Worm (Caenorhabditis elegans) whole organism, young adult: ENCODE data around the gene glb-9.

Source experiments
- B0035.1 ChIP-seq: sonication (generic microtip); optimal IDR thresholded peaks from 2 replicates; lab custom pipeline; 2016; ENCODE audit warnings: missing genetic modification characterization, mild to moderate bottlenecking, missing compliant biosample characterization, missing genotype, missing genetic modification reagents
- D2030.7 ChIP-seq: fragments of 200-800 bp; sonication (Bioruptor generic); IDR thresholded peaks from 2 replicates; pipeline ENCODE4 v1.3.6; 2022; ENCODE audit warnings: missing genetic modification reagents, missing genetic modification characterization, missing compliant biosample characterization
- F33H1.4 ChIP-seq: fragments of 200-800 bp; sonication (Bioruptor generic); IDR thresholded peaks from 2 replicates; pipeline ENCODE4 v1.3.6; 2022; ENCODE audit warnings: missing genetic modification reagents, missing genetic modification characterization, missing compliant biosample characterization
- F39B2.1 ChIP-seq: fragments of 200-800 bp; sonication (Bioruptor generic); IDR thresholded peaks from 2 replicates; pipeline ENCODE4 v1.3.6; 2022; ENCODE audit warnings: missing genetic modification reagents, missing genetic modification characterization, missing compliant biosample characterization
- F55B11.4 ChIP-seq: sonication (generic microtip); optimal IDR thresholded peaks from 2 replicates; lab custom pipeline; 2016; ENCODE audit warnings: missing compliant biosample characterization, missing genetic modification characterization, borderline replicate concordance; ENCODE audit not compliant: insufficient read depth
- F57A8.1 ChIP-seq: fragments of 200-800 bp; sonication (Bioruptor generic); optimal IDR thresholded peaks from 2 replicates; lab custom pipeline; 2018; ENCODE audit warnings: mild to moderate bottlenecking, missing genetic modification characterization, moderate library complexity, missing compliant biosample characterization
- F57C9.4 ChIP-seq: sonication (generic microtip); optimal IDR thresholded peaks from 2 replicates; lab custom pipeline; 2017; ENCODE audit warnings: mild to moderate bottlenecking, missing genetic modification characterization, missing compliant biosample characterization
- K12H6.12 ChIP-seq: fragments of 200-800 bp; sonication (Bioruptor generic); optimal IDR thresholded peaks from 2 replicates; lab custom pipeline; 2018; ENCODE audit warnings: mild to moderate bottlenecking, missing genetic modification characterization, missing compliant biosample characterization
- Y79H2A.3 ChIP-seq: fragments of 200-800 bp; sonication (Bioruptor generic); conservative IDR thresholded peaks from 2 replicates; pipeline ENCODE4 v1.3.6; 2022; ENCODE audit warnings: missing genetic modification reagents, missing genetic modification characterization, missing compliant biosample characterization
- ZK185.1 ChIP-seq: sonication (generic microtip); optimal IDR thresholded peaks from 2 replicates; lab custom pipeline; 2016; ENCODE audit warnings: mild to moderate bottlenecking, missing genetic modification characterization, missing compliant biosample characterization; ENCODE audit not compliant: poor library complexity, severe bottlenecking
- ama-1 ChIP-seq, 3 experiments: fragments of 150-350 bp in 1 of 3; sonication (generic microtip) in 2 of 3; optimal IDR thresholded peaks; 2 replicates each; lab custom pipeline; 2014 to 2018; ENCODE audit warnings: missing biosample characterization in 2 of 3, missing genetic modification characterization in 2 of 3, missing genetic modification reagents in 2 of 3
- aptf-2 ChIP-seq: fragments of 200-800 bp; sonication (Bioruptor generic); conservative IDR thresholded peaks from 2 replicates; pipeline ENCODE4 v1.3.6; 2022; ENCODE audit warnings: missing genetic modification reagents, missing genetic modification characterization, missing compliant biosample characterization
- atf-7 ChIP-seq: sonication (generic microtip); optimal IDR thresholded peaks from 2 replicates; lab custom pipeline; 2017; ENCODE audit warnings: mild to moderate bottlenecking, missing genetic modification characterization, missing compliant biosample characterization
- bed-1 ChIP-seq: fragments of 200-800 bp; sonication (Bioruptor generic); IDR thresholded peaks from 2 replicates; pipeline ENCODE4 v1.3.6; 2022; ENCODE audit warnings: missing genetic modification reagents, missing genetic modification characterization, missing compliant biosample characterization
- ccch-3 ChIP-seq: fragments of 200-800 bp; sonication (Bioruptor generic); optimal IDR thresholded peaks from 2 replicates; lab custom pipeline; 2018; ENCODE audit warnings: mild to moderate bottlenecking, missing genetic modification characterization, missing compliant biosample characterization
- cebp-1 ChIP-seq, 2 experiments: fragments of 200-800 bp in 1 of 2; sonication (Bioruptor generic) in 1 of 2; sonication (generic microtip) in 1 of 2; IDR thresholded peaks in 1 of 2; optimal IDR thresholded peaks in 1 of 2; 2 replicates each; pipeline versions ENCODE4 v1.3.6 to Lab custom; 2017 to 2022; ENCODE audit warnings: missing compliant biosample characterization in 2 of 2, missing genetic modification characterization in 2 of 2, mild to moderate bottlenecking in 1 of 2, missing genetic modification reagents in 1 of 2, moderate library complexity in 1 of 2
- ceh-79 ChIP-seq: sonication (generic microtip); optimal IDR thresholded peaks from 2 replicates; lab custom pipeline; 2017; ENCODE audit warnings: mild to moderate bottlenecking, missing genetic modification characterization, missing compliant biosample characterization
- dpff-1 ChIP-seq: sonication (generic microtip); optimal IDR thresholded peaks from 2 replicates; lab custom pipeline; 2017; ENCODE audit warnings: mild to moderate bottlenecking, missing genetic modification characterization, missing compliant biosample characterization
- efl-1 ChIP-seq: fragments of 150-350 bp; optimal IDR thresholded peaks from 2 replicates; lab custom pipeline; 2014; ENCODE audit warnings: missing biosample characterization, missing genetic modification reagents, missing genetic modification characterization
- egl-18 ChIP-seq: fragments of 200-800 bp; sonication (Bioruptor generic); IDR thresholded peaks from 2 replicates; pipeline ENCODE4 v1.3.6; 2022; ENCODE audit warnings: missing genetic modification reagents, missing genetic modification characterization, missing compliant biosample characterization
- hmg-1.2 ChIP-seq: fragments of 200-800 bp; sonication (Bioruptor generic); IDR thresholded peaks from 2 replicates; pipeline ENCODE4 v1.3.6; 2022; ENCODE audit warnings: missing genetic modification reagents, missing genetic modification characterization, missing compliant biosample characterization
- hmg-20 ChIP-seq: fragments of 200-800 bp; sonication (Bioruptor generic); IDR thresholded peaks from 2 replicates; pipeline ENCODE4 v1.3.6; 2022; ENCODE audit warnings: missing genetic modification reagents, missing genetic modification characterization, missing compliant biosample characterization
- hrde-1 ChIP-seq: sonication (generic microtip); optimal IDR thresholded peaks from 2 replicates; lab custom pipeline; 2016; ENCODE audit warnings: missing genetic modification characterization, mild to moderate bottlenecking, missing compliant biosample characterization, moderate library complexity, missing genotype, missing genetic modification reagents, borderline replicate concordance
- hsf-1 ChIP-seq: fragments of 200-800 bp; sonication (Bioruptor generic); IDR thresholded peaks from 2 replicates; pipeline ENCODE4 v1.3.6; 2022; ENCODE audit warnings: missing genetic modification reagents, missing genetic modification characterization, missing compliant biosample characterization
- let-526 ChIP-seq: fragments of 200-800 bp; sonication (Bioruptor generic); IDR thresholded peaks from 2 replicates; pipeline ENCODE4 v1.3.6; 2022; ENCODE audit warnings: missing genetic modification reagents, missing genetic modification characterization, missing compliant biosample characterization
- let-607 ChIP-seq, 2 experiments: fragments of 200-800 bp in 1 of 2; sonication (Bioruptor generic) in 1 of 2; sonication (generic microtip) in 1 of 2; optimal IDR thresholded peaks; 2 replicates each; lab custom pipeline; 2016 to 2018; ENCODE audit warnings: mild to moderate bottlenecking in 2 of 2, missing compliant biosample characterization in 2 of 2, missing genetic modification characterization in 2 of 2, moderate library complexity in 2 of 2, missing genotype in 1 of 2
- lin-26 ChIP-seq: fragments of 200-800 bp; sonication (Bioruptor generic); IDR thresholded peaks from 2 replicates; pipeline ENCODE4 v1.3.6; 2022; ENCODE audit warnings: missing genetic modification reagents, missing genetic modification characterization, missing compliant biosample characterization
- lin-40 ChIP-seq: sonication (generic microtip); optimal IDR thresholded peaks from 2 replicates; lab custom pipeline; 2016; ENCODE audit warnings: missing genetic modification characterization, mild to moderate bottlenecking, missing compliant biosample characterization, missing genotype, missing genetic modification reagents
- nhr-80 ChIP-seq: sonication (generic microtip); optimal IDR thresholded peaks from 2 replicates; lab custom pipeline; 2016; ENCODE audit warnings: missing genetic modification characterization, missing compliant biosample characterization
- rec-8 ChIP-seq, 2 experiments: sonication (generic microtip); optimal IDR thresholded peaks; 2 replicates each; lab custom pipeline; 2016; ENCODE audit warnings: mild to moderate bottlenecking in 2 of 2, missing genetic modification characterization in 2 of 2, missing genetic modification reagents in 2 of 2, missing genotype in 2 of 2, missing biosample characterization in 1 of 2, missing compliant biosample characterization in 1 of 2, moderate library complexity in 1 of 2
- sdz-38 ChIP-seq: sonication (generic microtip); optimal IDR thresholded peaks from 2 replicates; lab custom pipeline; 2016; ENCODE audit warnings: missing genotype, missing genetic modification characterization, missing compliant biosample characterization
- snpc-1.1 ChIP-seq: sonication (generic microtip); optimal IDR thresholded peaks from 2 replicates; lab custom pipeline; 2017; ENCODE audit warnings: missing genetic modification characterization, mild to moderate bottlenecking, missing compliant biosample characterization, antibody characterized with exemption, moderate library complexity, missing genotype, missing genetic modification reagents; ENCODE audit not compliant: insufficient read depth
- sptf-2 ChIP-seq: fragments of 200-800 bp; sonication (Bioruptor generic); optimal IDR thresholded peaks from 2 replicates; lab custom pipeline; 2018; ENCODE audit warnings: mild to moderate bottlenecking, missing genetic modification characterization, missing compliant biosample characterization
- tlf-1 ChIP-seq: fragments of 200-800 bp; sonication (Bioruptor generic); optimal IDR thresholded peaks from 2 replicates; lab custom pipeline; 2018; ENCODE audit warnings: mild to moderate bottlenecking, missing genetic modification characterization, missing compliant biosample characterization
- unc-130 ChIP-seq: sonication (generic microtip); optimal IDR thresholded peaks from 2 replicates; lab custom pipeline; 2016; ENCODE audit warnings: missing genetic modification reagents, missing genetic modification characterization, missing compliant biosample characterization
- zfh-2 ChIP-seq: fragments of 200-800 bp; sonication (Bioruptor generic); conservative IDR thresholded peaks from 2 replicates; pipeline ENCODE4 v1.3.6; 2022; ENCODE audit warnings: missing genetic modification reagents, missing genetic modification characterization, missing compliant biosample characterization
- ztf-18 ChIP-seq: sonication (generic microtip); optimal IDR thresholded peaks from 2 replicates; lab custom pipeline; 2016; ENCODE audit warnings: missing genotype, mild to moderate bottlenecking, missing genetic modification characterization, missing compliant biosample characterization
- ztf-25 ChIP-seq: fragments of 200-800 bp; sonication (Bioruptor generic); IDR thresholded peaks from 2 replicates; pipeline ENCODE4 v1.3.6; 2022; ENCODE audit warnings: missing genetic modification reagents, missing genetic modification characterization, missing compliant biosample characterization
- ztf-6 ChIP-seq: fragments of 200-800 bp; sonication (Bioruptor generic); IDR thresholded peaks from 2 replicates; pipeline ENCODE4 v1.3.6; 2022; ENCODE audit warnings: missing genetic modification reagents, missing genetic modification characterization, missing compliant biosample characterization

glb-9 gene

DNA sequence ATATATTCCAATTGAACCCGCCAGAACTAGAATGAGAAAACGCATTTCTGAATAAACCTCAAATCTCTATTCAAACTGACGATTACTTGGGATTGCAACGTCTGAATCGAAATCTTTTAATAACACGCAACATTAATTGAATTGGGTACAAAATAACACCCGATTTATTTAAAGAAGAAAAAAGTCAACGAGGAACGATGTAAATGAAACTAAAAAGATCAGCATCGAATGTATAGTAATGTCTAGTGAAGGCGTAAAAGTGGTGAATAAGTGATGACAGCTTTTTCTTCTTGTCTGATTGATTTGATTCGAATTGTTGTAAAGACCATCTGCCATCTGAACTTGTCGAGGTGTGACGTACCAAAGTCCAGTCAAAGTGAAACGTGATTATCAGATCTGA lies 25.5 kb downstream of the glb-9 start, which contains the start of gene nas-23:
nas-23 (minus strand) TSS at position 101 of the 400 bp plus-strand sequence.
- TF ChIP-seq F39B2.1 (GFP tag; lab: Robert Waterston, UW): no peak
- no peak for TF ChIP-seq snpc-1.1 (tag; lab: Kevin White, UChicago)
- no peak for TF ChIP-seq zfh-2 (GFP tag; lab: Robert Waterston, UW)
- TF ChIP-seq Y79H2A.3 (GFP tag; lab: Robert Waterston, UW): no peak
- TF ChIP-seq ZK185.1 (tag; lab: Kevin White, UChicago): no peak
- TF ChIP-seq atf-7 (tag; lab: Kevin White, UChicago): no peak
- TF ChIP-seq ccch-3 (GFP tag; lab: Kevin White, UChicago): no peak
- no peak for TF ChIP-seq F57A8.1 (GFP tag; lab: Kevin White, UChicago)

DNA sequence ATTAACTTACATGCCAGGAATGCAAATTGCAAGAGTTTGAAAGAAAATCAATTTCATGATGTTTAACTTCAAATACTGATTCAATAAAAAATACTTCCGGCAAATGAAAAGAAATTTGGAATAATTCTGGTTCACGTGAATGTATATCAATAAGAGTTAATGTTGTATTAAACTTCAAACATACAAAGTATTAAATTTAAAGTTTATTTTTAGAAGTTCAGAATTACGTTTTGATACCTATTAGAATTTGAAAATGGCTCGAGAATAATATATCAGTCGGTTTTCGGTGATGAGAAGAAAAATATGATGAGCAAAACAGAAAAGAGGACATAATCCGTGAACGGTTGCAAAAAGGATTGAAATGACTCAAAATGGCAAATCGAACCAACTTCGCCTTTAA lies 29.5 kb downstream of the glb-9 start, which contains the start of gene D1022.9:
D1022.9 (minus strand) TSS at position 101 of the 400 bp plus-strand sequence.
- TF ChIP-seq cebp-1 (GFP tag; IDR thresholded peaks at IDR 0.05; lab: Robert Waterston, UW): no peak
- TF ChIP-seq cebp-1 (tag; optimal IDR thresholded peaks at IDR 0.05; lab: Kevin White, UChicago): no peak
- no peak for TF ChIP-seq D2030.7 (GFP tag; lab: Robert Waterston, UW)

DNA sequence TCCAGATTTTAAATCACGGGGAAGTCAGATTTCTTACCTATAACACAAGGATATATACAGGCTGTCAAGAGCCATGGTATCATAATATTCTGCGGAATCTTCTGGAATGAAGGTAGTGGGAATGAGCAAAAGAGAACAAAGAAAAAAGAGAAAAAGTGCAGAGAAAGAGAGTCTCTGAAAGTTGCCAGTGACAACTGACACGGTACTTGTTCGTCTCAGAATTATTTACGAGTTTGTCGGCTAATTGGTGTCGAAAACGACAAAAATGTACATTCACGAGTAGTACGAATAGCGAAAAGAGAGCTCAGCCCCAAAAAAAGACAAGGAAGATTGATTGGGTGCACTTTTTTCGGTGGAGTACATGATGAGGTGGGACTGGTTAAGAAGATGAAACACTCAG lies 36.1 kb downstream of the glb-9 start, which contains the start of gene cah-2:
cah-2 (minus strand) TSS at position 101 of the 400 bp plus-strand sequence.
- TF ChIP-seq let-607 (tag; optimal IDR thresholded peaks at IDR 0.05; lab: Kevin White, UChicago) (no peak), egl-18 (GFP tag; lab: Robert Waterston, UW) (no peak), F57C9.4 (tag; lab: Kevin White, UChicago) (no peak), ztf-25 (no peak), K12H6.12 (no peak), ama-1 (optimal IDR thresholded peaks at IDR 0.05; lab: Kevin White, UChicago) (no peak), ama-1 (GFP tag; optimal IDR thresholded peaks at IDR 0.05; lab: Kevin White, UChicago) (no peak), hmg-20 (GFP tag; lab: Robert Waterston, UW) (no peak), lin-26 (GFP tag; lab: Robert Waterston, UW) (no peak), rec-8 (tag; optimal IDR thresholded peaks at IDR 0.05; lab: Kevin White, UChicago) (no peak), ceh-79 (no peak)

DNA sequence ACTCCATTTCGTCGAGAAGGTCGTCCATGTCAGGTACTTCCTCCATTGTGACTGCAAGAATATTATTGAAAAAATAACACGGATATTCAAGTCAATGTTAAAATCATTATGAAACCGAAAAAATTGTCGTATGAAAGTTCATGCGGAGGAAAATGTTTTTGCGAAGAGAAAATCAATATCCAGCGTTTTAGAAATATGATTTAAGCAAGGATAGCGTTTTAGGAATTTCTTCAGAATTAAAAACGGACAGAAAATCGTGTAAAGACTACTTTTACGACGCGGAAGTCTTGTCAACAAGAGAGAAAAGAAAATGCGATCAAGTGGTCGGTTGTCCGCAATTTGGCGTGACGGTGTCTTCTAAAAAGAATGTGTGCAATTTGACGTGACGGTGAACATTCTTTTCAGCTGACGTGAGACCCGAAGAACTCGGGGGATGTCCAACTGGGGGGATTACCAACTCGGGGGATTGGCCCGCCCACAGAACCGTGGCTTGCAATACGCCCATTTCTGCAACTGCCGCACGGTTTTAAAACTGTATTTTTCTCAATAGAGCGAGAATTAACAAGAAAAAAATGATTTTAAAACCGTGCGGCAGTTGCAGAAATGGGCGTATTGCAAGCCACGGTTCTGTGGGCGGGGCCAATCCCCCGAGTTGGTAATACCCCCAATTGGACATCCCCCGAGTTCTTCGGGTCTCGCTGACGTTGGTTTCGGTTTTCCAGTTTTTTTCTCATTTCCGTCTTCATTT lies 40.5 kb downstream of the glb-9 start, which contains the start of the genes aka-1 and ubc-6:
aka-1 (minus strand) TSS at position 51 of the 748 bp plus-strand sequence.
ubc-6 (plus strand) TSS at position 701 of the 748 bp plus-strand sequence.
- TF ChIP-seq F57C9.4 (tag; lab: Kevin White, UChicago): no peak
- TF ChIP-seq aptf-2 (GFP tag; lab: Robert Waterston, UW): peak; percentile 89
- TF ChIP-seq lin-40: peak; percentile 95
- TF ChIP-seq hmg-1.2 (GFP tag; lab: Robert Waterston, UW): peak; percentile 82
- peak; percentile 86 for TF ChIP-seq nhr-80
- peak; percentile 83 for TF ChIP-seq unc-130 (GFP tag; lab: Kevin White, UChicago)
- TF ChIP-seq F33H1.4 (GFP tag; lab: Robert Waterston, UW): peak; percentile 80
- TF ChIP-seq ztf-6 (GFP tag; lab: Robert Waterston, UW): peak; percentile 91
- peak; percentile 78 for TF ChIP-seq hmg-20 (GFP tag; lab: Robert Waterston, UW)
- TF ChIP-seq let-526: peak; percentile 91
- peak; percentile 89 for TF ChIP-seq tlf-1 (GFP tag; lab: Kevin White, UChicago)
- peak; percentile 71 for TF ChIP-seq B0035.1 (tag; lab: Kevin White, UChicago)
- peak; percentile 70; the same call in 1 of the 2 replicates for TF ChIP-seq bed-1 (GFP tag; lab: Robert Waterston, UW)
- TF ChIP-seq efl-1 (GFP tag; lab: Kevin White, UChicago): peak; percentile 54
- TF ChIP-seq sptf-2 (GFP tag; lab: Kevin White, UChicago): no peak
- no peak for TF ChIP-seq F55B11.4
- TF ChIP-seq zfh-2 (GFP tag; lab: Robert Waterston, UW): peak; percentile 95
- peak; percentile 85 for TF ChIP-seq hsf-1 (GFP tag; lab: Robert Waterston, UW)
- peak; percentile 81; the same call in 1 of the 2 replicates for TF ChIP-seq egl-18 (GFP tag; lab: Robert Waterston, UW)
- TF ChIP-seq hrde-1 (tag; lab: Kevin White, UChicago): peak; percentile 48
- TF ChIP-seq sdz-38 (tag; lab: Kevin White, UChicago): no peak
- no peak for TF ChIP-seq dpff-1 (tag; lab: Kevin White, UChicago)
- TF ChIP-seq ztf-18 (tag; lab: Kevin White, UChicago): peak; percentile 88
- TF ChIP-seq ama-1 (optimal IDR thresholded peaks at IDR 0.05; lab: Kevin White, UChicago): no peak
- no peak for TF ChIP-seq ama-1 (GFP tag; optimal IDR thresholded peaks at IDR 0.05; lab: Kevin White, UChicago)
